Fruit fly (Drosophila melanogaster) whole organism, embryonic: ENCODE data around the gene kek6.

Experiments
- Adf1 ChIP-seq: fragments of 200-800 bp; sonication (Bioruptor generic); IDR thresholded peaks from 2 replicates; pipeline ENCODE4 v1.3.6; 2022; ENCODE audit warnings: missing biosample characterization, missing genetic modification characterization
- Blimp-1 ChIP-seq: fragments of 200-800 bp; sonication (Bioruptor generic); optimal IDR thresholded peaks from 3 replicates; lab custom pipeline; 2018; ENCODE audit warnings: missing biosample characterization, missing genetic modification characterization, mild to moderate bottlenecking, moderate library complexity, missing genetic modification reagents
- CG1024 ChIP-seq: fragments of 200-800 bp; sonication (Bioruptor generic); IDR thresholded peaks from 2 replicates; pipeline ENCODE4 v1.3.6; 2022; ENCODE audit warnings: missing biosample characterization, missing genetic modification characterization
- CG10366 ChIP-seq: fragments of 200-800 bp; sonication (Bioruptor generic); IDR thresholded peaks from 2 replicates; pipeline ENCODE4 v1.3.6; 2022; ENCODE audit warnings: missing biosample characterization, missing genetic modification characterization
- CG11723 ChIP-seq: fragments of 200-800 bp; sonication (Bioruptor generic); optimal IDR thresholded peaks from 2 replicates; lab custom pipeline; 2017; ENCODE audit warnings: missing biosample characterization, mild to moderate bottlenecking, missing genetic modification characterization
- CG12299 ChIP-seq: fragments of 200-800 bp; sonication (Bioruptor generic); optimal IDR thresholded peaks from 2 replicates; lab custom pipeline; 2018; ENCODE audit warnings: missing biosample characterization, mild to moderate bottlenecking, missing genetic modification characterization
- CG13624 ChIP-seq: fragments of 200-800 bp; sonication (Bioruptor generic); optimal IDR thresholded peaks from 2 replicates; lab custom pipeline; 2016; ENCODE audit warnings: missing biosample characterization, missing genetic modification characterization
- CG14710 ChIP-seq: fragments of 200-800 bp; sonication (Bioruptor generic); optimal IDR thresholded peaks from 3 replicates; lab custom pipeline; 2019; ENCODE audit warnings: missing biosample characterization, mild to moderate bottlenecking, missing genetic modification characterization, moderate library complexity
- CG15601 ChIP-seq: fragments of 200-800 bp; sonication (Bioruptor generic); optimal IDR thresholded peaks from 3 replicates; lab custom pipeline; 2019; ENCODE audit warnings: missing biosample characterization, mild to moderate bottlenecking, missing genetic modification characterization, moderate library complexity
- CG30020 ChIP-seq: fragments of 200-800 bp; optimal IDR thresholded peaks from 2 replicates; lab custom pipeline; 2019; ENCODE audit warnings: missing biosample characterization, mild to moderate bottlenecking, missing genetic modification characterization, moderate library complexity
- CG31441 ChIP-seq: fragments of 200-800 bp; sonication (Bioruptor generic); IDR thresholded peaks from 2 replicates; pipeline ENCODE4 v1.3.6; 2022; ENCODE audit warnings: missing biosample characterization, missing genetic modification characterization
- CG6254 ChIP-seq: fragments of 200-800 bp; sonication (Bioruptor generic); optimal IDR thresholded peaks from 3 replicates; lab custom pipeline; 2017; ENCODE audit warnings: mild to moderate bottlenecking, missing biosample characterization, missing genetic modification reagents, missing genetic modification characterization
- CG6654 ChIP-seq: fragments of 200-800 bp; sonication (Bioruptor generic); optimal IDR thresholded peaks from 2 replicates; lab custom pipeline; 2017; ENCODE audit warnings: missing biosample characterization, mild to moderate bottlenecking, missing genetic modification characterization
- CG6791 ChIP-seq: fragments of 200-800 bp; sonication (Bioruptor generic); IDR thresholded peaks from 3 replicates; pipeline ENCODE4 v1.3.6; 2022; ENCODE audit warnings: missing biosample characterization, missing genetic modification characterization; ENCODE audit not compliant: partially characterized antibody
- CG7928 ChIP-seq: fragments of 200-800 bp; sonication (Bioruptor generic); optimal IDR thresholded peaks from 2 replicates; lab custom pipeline; 2017; ENCODE audit warnings: missing biosample characterization, mild to moderate bottlenecking, missing genetic modification characterization
- CG8281 ChIP-seq: fragments of 200-800 bp; sonication (Bioruptor generic); optimal IDR thresholded peaks from 2 replicates; lab custom pipeline; 2018; ENCODE audit warnings: missing biosample characterization, mild to moderate bottlenecking, missing genetic modification characterization, moderate library complexity
- CG8290 ChIP-seq, 3 experiments: fragments of 200-800 bp; sonication (Bioruptor generic); optimal IDR thresholded peaks; 2 replicates each; lab custom pipeline; 2016 to 2019; ENCODE audit warnings: missing biosample characterization in 3 of 3, missing genetic modification characterization in 3 of 3, mild to moderate bottlenecking in 2 of 3, moderate library complexity in 1 of 3
- ERR ChIP-seq: fragments of 200-800 bp; sonication (Bioruptor generic); optimal IDR thresholded peaks from 2 replicates; lab custom pipeline; 2016; ENCODE audit warnings: missing biosample characterization, missing genetic modification characterization
- GATAe ChIP-seq: fragments of 200-800 bp; sonication (Bioruptor generic); conservative IDR thresholded peaks from 2 replicates; pipeline ENCODE4 v1.3.6; 2022; ENCODE audit warnings: missing biosample characterization, missing genetic modification characterization
- HHEX ChIP-seq: fragments of 200-800 bp; sonication (Bioruptor generic); optimal IDR thresholded peaks from 3 replicates; lab custom pipeline; 2017; ENCODE audit warnings: missing biosample characterization, mild to moderate bottlenecking, missing genetic modification characterization, missing genetic modification reagents
- Hand ChIP-seq: fragments of 200-800 bp; sonication (Bioruptor generic); optimal IDR thresholded peaks from 2 replicates; lab custom pipeline; 2017; ENCODE audit warnings: mild to moderate bottlenecking, missing biosample characterization, missing genetic modification reagents, missing genetic modification characterization
- Jarid2 ChIP-seq: fragments of 200-800 bp; sonication (Bioruptor generic); optimal IDR thresholded peaks from 3 replicates; lab custom pipeline; 2017; ENCODE audit warnings: mild to moderate bottlenecking, missing biosample characterization, missing genetic modification reagents, missing genetic modification characterization
- Lhr ChIP-seq: fragments of 200-800 bp; sonication (Bioruptor generic); optimal IDR thresholded peaks from 3 replicates; lab custom pipeline; 2017; ENCODE audit warnings: mild to moderate bottlenecking, missing biosample characterization, missing genetic modification reagents, missing genetic modification characterization
- NFAT ChIP-seq: fragments of 200-800 bp; sonication (Bioruptor generic); IDR thresholded peaks from 2 replicates; pipeline ENCODE4 v1.3.6; 2022; ENCODE audit warnings: missing biosample characterization, missing genetic modification characterization
- NK7.1 ChIP-seq: fragments of 200-800 bp; sonication (Bioruptor generic); optimal IDR thresholded peaks from 3 replicates; lab custom pipeline; 2016; ENCODE audit warnings: missing biosample characterization, missing genetic modification characterization
- Nf-YA ChIP-seq: fragments of 200-800 bp; sonication (Bioruptor generic); IDR thresholded peaks from 2 replicates; pipeline ENCODE4 v1.3.6; 2022; ENCODE audit warnings: missing biosample characterization, missing genetic modification characterization
- Nf-YB ChIP-seq: fragments of 200-800 bp; sonication (Bioruptor generic); optimal IDR thresholded peaks from 3 replicates; lab custom pipeline; 2019; ENCODE audit warnings: missing biosample characterization, mild to moderate bottlenecking, missing genetic modification characterization, moderate library complexity
- Oli ChIP-seq: fragments of 200-800 bp; sonication (Bioruptor generic); optimal IDR thresholded peaks from 2 replicates; lab custom pipeline; 2018; ENCODE audit warnings: missing biosample characterization, mild to moderate bottlenecking, missing genetic modification characterization, moderate library complexity
- Optix ChIP-seq: fragments of 200-800 bp; sonication (Bioruptor generic); IDR thresholded peaks from 3 replicates; pipeline ENCODE4 v1.3.6; 2022; ENCODE audit warnings: missing biosample characterization, missing genetic modification characterization
- Tbp ChIP-seq: fragments of >200 bp; optimal IDR thresholded peaks from 2 replicates; lab custom pipeline; 2018; ENCODE audit warnings: missing biosample characterization, missing genetic modification characterization
- caup ChIP-seq: fragments of 200-800 bp; sonication (Bioruptor generic); optimal IDR thresholded peaks from 3 replicates; lab custom pipeline; 2017; ENCODE audit warnings: missing biosample characterization, mild to moderate bottlenecking, missing genetic modification characterization, moderate library complexity; ENCODE audit not compliant: severe bottlenecking
- dmrt11E ChIP-seq: fragments of 200-800 bp; sonication (Bioruptor generic); optimal IDR thresholded peaks from 3 replicates; lab custom pipeline; 2018; ENCODE audit warnings: missing biosample characterization, mild to moderate bottlenecking, missing genetic modification characterization, moderate library complexity
- fd102C ChIP-seq: fragments of 200-800 bp; sonication (Bioruptor generic); optimal IDR thresholded peaks from 2 replicates; lab custom pipeline; 2018; ENCODE audit warnings: missing biosample characterization, mild to moderate bottlenecking, missing genetic modification characterization, moderate library complexity
- ftz-f1 ChIP-seq: fragments of 200-800 bp; sonication (Bioruptor generic); optimal IDR thresholded peaks from 2 replicates; lab custom pipeline; 2016; ENCODE audit warnings: missing biosample characterization, missing genetic modification characterization
- gfzf ChIP-seq: fragments of 200-800 bp; sonication (Bioruptor generic); optimal IDR thresholded peaks from 2 replicates; lab custom pipeline; 2016; ENCODE audit warnings: missing biosample characterization, mild to moderate bottlenecking, missing genetic modification characterization, moderate library complexity
- ind ChIP-seq: fragments of 200-800 bp; sonication (Bioruptor generic); optimal IDR thresholded peaks from 3 replicates; lab custom pipeline; 2016; ENCODE audit warnings: missing biosample characterization, missing genetic modification characterization
- jigr1 ChIP-seq: fragments of 200-800 bp; sonication (Bioruptor generic); IDR thresholded peaks from 3 replicates; pipeline ENCODE4 v1.3.6; 2022; ENCODE audit warnings: missing biosample characterization, missing genetic modification characterization
- ken ChIP-seq: fragments of 200-800 bp; sonication (Bioruptor generic); IDR thresholded peaks from 3 replicates; pipeline ENCODE4 v1.3.6; 2022; ENCODE audit warnings: missing biosample characterization, missing genetic modification characterization
- lbe ChIP-seq: fragments of 200-800 bp; sonication (Bioruptor generic); optimal IDR thresholded peaks from 2 replicates; lab custom pipeline; 2016; ENCODE audit warnings: missing biosample characterization, mild to moderate bottlenecking, missing genetic modification characterization
- lilli ChIP-seq: fragments of 200-800 bp; sonication (Bioruptor generic); optimal IDR thresholded peaks from 3 replicates; lab custom pipeline; 2016; ENCODE audit warnings: missing biosample characterization, missing genetic modification characterization
- maf-S ChIP-seq: fragments of 200-800 bp; sonication (Bioruptor generic); optimal IDR thresholded peaks from 2 replicates; lab custom pipeline; 2016; ENCODE audit warnings: missing biosample characterization, missing genetic modification characterization
- nom ChIP-seq: fragments of 200-800 bp; sonication (Bioruptor generic); optimal IDR thresholded peaks from 2 replicates; lab custom pipeline; 2017; ENCODE audit warnings: missing biosample characterization, missing genetic modification characterization, mild to moderate bottlenecking, moderate library complexity, missing genetic modification reagents
- peb ChIP-seq: fragments of 200-800 bp; sonication (Bioruptor generic); IDR thresholded peaks from 2 replicates; pipeline ENCODE4 v1.3.6; 2022; ENCODE audit warnings: missing biosample characterization, missing genetic modification characterization
- prd ChIP-seq, 3 experiments: fragments of >200 bp in 2 of 3; fragments of 200-800 bp in 1 of 3; sonication (Bioruptor generic) in 1 of 3; optimal IDR thresholded peaks in 2 of 3; IDR thresholded peaks in 1 of 3; 2 replicates in 2 of 3; 3 replicates in 1 of 3; pipeline versions ENCODE4 v1.3.6 to Lab custom; 2017 to 2022; ENCODE audit warnings: missing biosample characterization in 1 of 3, missing genetic modification characterization in 1 of 3
- sc ChIP-seq, 3 experiments: fragments of >200 bp in 2 of 3; fragments of 200-800 bp in 1 of 3; sonication (Bioruptor generic) in 1 of 3; optimal IDR thresholded peaks; 2 replicates in 2 of 3; 3 replicates in 1 of 3; lab custom pipeline; 2017; ENCODE audit warnings: mild to moderate bottlenecking in 1 of 3, missing biosample characterization in 1 of 3, missing genetic modification characterization in 1 of 3, missing genetic modification reagents in 1 of 3
- sob ChIP-seq: fragments of 200-800 bp; sonication (Bioruptor generic); IDR thresholded peaks from 2 replicates; pipeline ENCODE4 v1.3.6; 2022; ENCODE audit warnings: missing biosample characterization, missing genetic modification characterization
- tup ChIP-seq: fragments of 200-800 bp; sonication (Bioruptor generic); optimal IDR thresholded peaks from 2 replicates; lab custom pipeline; 2016; ENCODE audit warnings: missing biosample characterization, mild to moderate bottlenecking, missing genetic modification characterization, moderate library complexity
- zf30C ChIP-seq: fragments of 200-800 bp; sonication (Bioruptor generic); optimal IDR thresholded peaks from 3 replicates; lab custom pipeline; 2018; ENCODE audit warnings: missing biosample characterization, mild to moderate bottlenecking, missing genetic modification characterization
- zfh1 ChIP-seq: fragments of 200-800 bp; sonication (Bioruptor generic); IDR thresholded peaks from 3 replicates; pipeline ENCODE4 v1.3.6; 2022; ENCODE audit warnings: missing biosample characterization, missing genetic modification characterization

kek6 gene

dm6 chr3R:31687782-31688181, 65.8 kb downstream of the kek6 start:
- no peak for TF ChIP-seq CG12299 (tag; lab: Kevin White, UChicago)
- no peak for TF ChIP-seq gfzf (GFP tag; lab: Kevin White, UChicago)
- TF ChIP-seq CG8290 (GFP tag; optimal IDR thresholded peaks at IDR 0.05; lab: Kevin White, UChicago), result no peak
- TF ChIP-seq CG8290 (tag; optimal IDR thresholded peaks at IDR 0.05; lab: Kevin White, UChicago), result no peak
- no peak for TF ChIP-seq CG11723 (GFP tag; lab: Kevin White, UChicago)
- no peak for TF ChIP-seq lbe (GFP tag; lab: Kevin White, UChicago)
- TF ChIP-seq sob (GFP tag; lab: Robert Waterston, UW), result 0 out of 2 replicates have a peak, but pooled peaks have one; percentile 17
- TF ChIP-seq Nf-YA (GFP tag; lab: Robert Waterston, UW), result no peak
- peak; percentile 53 for TF ChIP-seq Oli (tag; lab: Kevin White, UChicago)
- peak; percentile 40; the same call in 1 of the 2 replicates for TF ChIP-seq CG31441 (GFP tag; lab: Robert Waterston, UW)
- TF ChIP-seq ftz-f1 (GFP tag; lab: Kevin White, UChicago), result no peak
- TF ChIP-seq CG13624 (GFP tag; lab: Kevin White, UChicago), result no peak
- peak; percentile 5 for TF ChIP-seq Nf-YB (GFP tag; lab: Kevin White, UChicago)
- no peak for TF ChIP-seq tup (GFP tag; lab: Kevin White, UChicago)
- no peak for TF ChIP-seq ken (GFP tag; lab: Robert Waterston, UW)
- TF ChIP-seq CG15601 (tag; lab: Kevin White, UChicago), result peak; percentile 50
- TF ChIP-seq fd102C (GFP tag; lab: Kevin White, UChicago), result no peak
- no peak for TF ChIP-seq Hand (GFP tag; lab: Kevin White, UChicago)
- peak; percentile 18 for TF ChIP-seq Blimp-1
- no peak for TF ChIP-seq CG6654 (GFP tag; lab: Kevin White, UChicago)
- TF ChIP-seq CG7928 (GFP tag; lab: Kevin White, UChicago), result no peak
- TF ChIP-seq HHEX (GFP tag; lab: Kevin White, UChicago), result no peak
- no peak for TF ChIP-seq Jarid2 (GFP tag; lab: Kevin White, UChicago)
- no peak for TF ChIP-seq sc (optimal IDR thresholded peaks at IDR 0.05; lab: Kevin White, UChicago)
- peak; percentile 41 for TF ChIP-seq sc (GFP tag; optimal IDR thresholded peaks at IDR 0.05; lab: Kevin White, UChicago)
- TF ChIP-seq zfh1 (GFP tag; lab: Robert Waterston, UW), result 0 out of 3 replicates have a peak, but pooled peaks have one; percentile 24
- TF ChIP-seq CG6254 (GFP tag; lab: Kevin White, UChicago), result no peak
- no peak for TF ChIP-seq Tbp
- TF ChIP-seq Lhr, result peak; percentile 16
- TF ChIP-seq CG6791 (GFP tag; lab: Robert Waterston, UW), result no peak
- TF ChIP-seq GATAe, result no peak
- TF ChIP-seq ERR (GFP tag; lab: Kevin White, UChicago), result no peak
- no peak for TF ChIP-seq Optix (GFP tag; lab: Robert Waterston, UW)
- TF ChIP-seq nom (GFP tag; lab: Kevin White, UChicago), result no peak
- peak; percentile 67 for TF ChIP-seq dmrt11E (tag; lab: Kevin White, UChicago)
- peak; percentile 15; the same call in 1 of the 2 replicates for TF ChIP-seq CG10366
- TF ChIP-seq peb (GFP tag; lab: Robert Waterston, UW), result no peak
- no peak for TF ChIP-seq zf30C (GFP tag; lab: Kevin White, UChicago)
- no peak for TF ChIP-seq CG8281 (tag; lab: Kevin White, UChicago)
- no peak for TF ChIP-seq ind
- no peak for TF ChIP-seq Adf1 (GFP tag; lab: Robert Waterston, UW)
- TF ChIP-seq NFAT, result no peak
- TF ChIP-seq CG30020 (tag; lab: Kevin White, UChicago), result no peak
- no peak for TF ChIP-seq NK7.1 (GFP tag; lab: Kevin White, UChicago)
- no peak for TF ChIP-seq prd (optimal IDR thresholded peaks at IDR 0.05; lab: Kevin White, UChicago)
- peak; percentile 27; the same call in 1 of the 3 replicates for TF ChIP-seq prd (GFP tag; IDR thresholded peaks at IDR 0.05; lab: Robert Waterston, UW)
- TF ChIP-seq CG14710 (tag; lab: Kevin White, UChicago), result peak; percentile 7
- no peak for TF ChIP-seq jigr1 (GFP tag; lab: Robert Waterston, UW)
- peak; percentile 25; the same call in 1 of the 2 replicates for TF ChIP-seq CG1024 (GFP tag; lab: Robert Waterston, UW)
- no peak for TF ChIP-seq maf-S (GFP tag; lab: Kevin White, UChicago)
- TF ChIP-seq lilli (GFP tag; lab: Kevin White, UChicago), result no peak
- no peak for TF ChIP-seq caup (GFP tag; lab: Kevin White, UChicago)
